Fruit fly (Drosophila melanogaster) whole organism, embryonic: ENCODE data around the gene tai.
A peak's percentile ranks its signal among the peaks of the same experiment; 100 is the strongest.

Experiments used
- ATbp ChIP-seq: fragments of 200-800 bp; sonication (Bioruptor generic); optimal IDR thresholded peaks from 2 replicates; lab custom pipeline; 2017; ENCODE audit warnings: missing biosample characterization, mild to moderate bottlenecking, missing genetic modification characterization, missing genetic modification reagents
- Adf1 ChIP-seq: fragments of 200-800 bp; sonication (Bioruptor generic); IDR thresholded peaks from 2 replicates; pipeline ENCODE4 v1.3.6; 2022; ENCODE audit warnings: missing biosample characterization, missing genetic modification characterization
- Aef1 ChIP-seq: fragments of 200-800 bp; sonication (Bioruptor generic); IDR thresholded peaks from 3 replicates; pipeline ENCODE4 v1.3.6; 2022; ENCODE audit warnings: missing biosample characterization, missing genetic modification characterization
- Bdp1 ChIP-seq: fragments of 200-800 bp; sonication (Bioruptor generic); optimal IDR thresholded peaks from 3 replicates; lab custom pipeline; 2016; ENCODE audit warnings: missing biosample characterization, missing genetic modification characterization
- CG11696 ChIP-seq: fragments of 200-800 bp; sonication (Bioruptor generic); IDR thresholded peaks from 2 replicates; pipeline ENCODE4 v1.3.6; 2022; ENCODE audit warnings: missing biosample characterization, missing genetic modification characterization
- CG13775 ChIP-seq: fragments of 200-800 bp; sonication (Bioruptor generic); optimal IDR thresholded peaks from 3 replicates; lab custom pipeline; 2017; ENCODE audit warnings: missing biosample characterization, mild to moderate bottlenecking, missing genetic modification characterization
- CG14667 ChIP-seq: fragments of 200-800 bp; sonication (Bioruptor generic); IDR thresholded peaks from 2 replicates; pipeline ENCODE4 v1.3.6; 2022; ENCODE audit warnings: missing biosample characterization, missing genetic modification characterization
- CG15514 ChIP-seq: fragments of 200-800 bp; sonication (Bioruptor generic); optimal IDR thresholded peaks from 3 replicates; lab custom pipeline; 2017; ENCODE audit warnings: missing biosample characterization, missing genetic modification characterization, mild to moderate bottlenecking, moderate library complexity, missing genetic modification reagents
- CG17802 ChIP-seq: fragments of 200-800 bp; sonication (Bioruptor generic); optimal IDR thresholded peaks from 2 replicates; lab custom pipeline; 2018; ENCODE audit warnings: missing biosample characterization, mild to moderate bottlenecking, missing genetic modification characterization, moderate library complexity
- CG1832 ChIP-seq: fragments of 200-800 bp; sonication (Bioruptor generic); optimal IDR thresholded peaks from 2 replicates; lab custom pipeline; 2017; ENCODE audit warnings: missing biosample characterization, mild to moderate bottlenecking, missing genetic modification characterization, inconsistent platforms
- CG18764 ChIP-seq: fragments of 200-800 bp; sonication (Bioruptor generic); optimal IDR thresholded peaks from 3 replicates; lab custom pipeline; 2016; ENCODE audit warnings: missing biosample characterization, missing genetic modification characterization
- CG31441 ChIP-seq: fragments of 200-800 bp; sonication (Bioruptor generic); IDR thresholded peaks from 2 replicates; pipeline ENCODE4 v1.3.6; 2022; ENCODE audit warnings: missing biosample characterization, missing genetic modification characterization
- CG34376 ChIP-seq: fragments of 200-800 bp; sonication (Bioruptor generic); optimal IDR thresholded peaks from 2 replicates; lab custom pipeline; 2018; ENCODE audit warnings: missing biosample characterization, mild to moderate bottlenecking, missing genetic modification characterization
- CG4328 ChIP-seq: fragments of 200-800 bp; sonication (Bioruptor generic); optimal IDR thresholded peaks from 3 replicates; lab custom pipeline; 2017; ENCODE audit warnings: missing biosample characterization, missing genetic modification reagents, missing genetic modification characterization
- CG4404 ChIP-seq: fragments of 200-800 bp; sonication (Bioruptor generic); IDR thresholded peaks from 2 replicates; pipeline ENCODE4 v1.3.6; 2022; ENCODE audit warnings: missing biosample characterization, missing genetic modification characterization
- CG4854 ChIP-seq: fragments of 200-800 bp; sonication (Bioruptor generic); optimal IDR thresholded peaks from 2 replicates; lab custom pipeline; 2016; ENCODE audit warnings: missing biosample characterization, missing genetic modification characterization, inconsistent platforms
- CG6813 ChIP-seq: fragments of 200-800 bp; sonication (Bioruptor generic); optimal IDR thresholded peaks from 2 replicates; lab custom pipeline; 2017; ENCODE audit warnings: missing biosample characterization, missing genetic modification characterization, mild to moderate bottlenecking, moderate library complexity, missing genetic modification reagents
- CG8924 ChIP-seq: fragments of 200-800 bp; optimal IDR thresholded peaks from 3 replicates; lab custom pipeline; 2019; ENCODE audit warnings: missing biosample characterization, mild to moderate bottlenecking, missing genetic modification characterization, moderate library complexity
- CG9797 ChIP-seq: fragments of 200-800 bp; sonication (Bioruptor generic); optimal IDR thresholded peaks from 3 replicates; lab custom pipeline; 2018; ENCODE audit warnings: missing biosample characterization, mild to moderate bottlenecking, missing genetic modification characterization
- CTCF ChIP-seq: fragments of 200-800 bp; sonication (Bioruptor generic); optimal IDR thresholded peaks from 2 replicates; lab custom pipeline; 2017; ENCODE audit warnings: missing biosample characterization, mild to moderate bottlenecking, missing genetic modification characterization, moderate library complexity
- Deaf1 ChIP-seq: fragments of 200-800 bp; optimal IDR thresholded peaks from 3 replicates; lab custom pipeline; 2019; ENCODE audit warnings: missing biosample characterization, mild to moderate bottlenecking, missing genetic modification characterization, moderate library complexity
- Drgx ChIP-seq: fragments of 200-800 bp; sonication (Bioruptor generic); IDR thresholded peaks from 2 replicates; pipeline ENCODE4 v1.3.6; 2022; ENCODE audit warnings: missing biosample characterization, missing genetic modification characterization
- ERR ChIP-seq: fragments of 200-800 bp; sonication (Bioruptor generic); optimal IDR thresholded peaks from 2 replicates; lab custom pipeline; 2016; ENCODE audit warnings: missing biosample characterization, missing genetic modification characterization
- Fer3 ChIP-seq: fragments of 200-800 bp; sonication (Bioruptor generic); optimal IDR thresholded peaks from 2 replicates; lab custom pipeline; 2018; ENCODE audit warnings: missing biosample characterization, mild to moderate bottlenecking, missing genetic modification characterization, moderate library complexity
- Max ChIP-seq: fragments of 200-800 bp; sonication (Bioruptor generic); optimal IDR thresholded peaks from 2 replicates; lab custom pipeline; 2016; ENCODE audit warnings: missing biosample characterization, mild to moderate bottlenecking, missing genetic modification characterization
- Med ChIP-seq: fragments of 200-800 bp; sonication (Bioruptor generic); peaks from one replicate; lab custom pipeline; 2016; ENCODE audit warnings: missing biosample characterization, missing genetic modification characterization, mild to moderate bottlenecking, inconsistent platforms, moderate library complexity
- Ptx1 ChIP-seq: fragments of 200-800 bp; sonication (Bioruptor generic); IDR thresholded peaks from 2 replicates; pipeline ENCODE4 v1.3.6; 2022; ENCODE audit warnings: missing biosample characterization, missing genetic modification characterization
- Rfx ChIP-seq: fragments of 200-800 bp; sonication (Bioruptor generic); IDR thresholded peaks from 2 replicates; pipeline ENCODE4 v1.3.6; 2022; ENCODE audit warnings: missing biosample characterization, missing genetic modification characterization
- Sry-β ChIP-seq: fragments of 200-800 bp; sonication (Bioruptor generic); optimal IDR thresholded peaks from 2 replicates; lab custom pipeline; 2018; ENCODE audit warnings: missing biosample characterization, mild to moderate bottlenecking, missing genetic modification characterization, moderate library complexity
- Sry-δ ChIP-seq: fragments of 200-800 bp; sonication (Bioruptor generic); optimal IDR thresholded peaks from 2 replicates; lab custom pipeline; 2016; ENCODE audit warnings: missing biosample characterization, missing genetic modification characterization
- Trl ChIP-seq, 3 experiments: fragments of >200 bp in 2 of 3; fragments of 200-800 bp in 1 of 3; sonication (Bioruptor generic) in 1 of 3; optimal IDR thresholded peaks; 2 replicates in 1 of 3; 3 replicates in 2 of 3; lab custom pipeline; 2016 to 2017; ENCODE audit warnings: missing biosample characterization in 1 of 3, missing genetic modification characterization in 1 of 3
- Xrp1 ChIP-seq: fragments of 200-800 bp; sonication (Bioruptor generic); IDR thresholded peaks from 2 replicates; pipeline ENCODE4 v1.3.6; 2022; ENCODE audit warnings: missing biosample characterization, missing genetic modification characterization
- ase ChIP-seq: fragments of 200-800 bp; sonication (Bioruptor generic); IDR thresholded peaks from 3 replicates; pipeline ENCODE4 v1.3.6; 2022; ENCODE audit warnings: missing biosample characterization, missing genetic modification characterization
- bbx ChIP-seq: fragments of 200-800 bp; sonication (Bioruptor generic); IDR thresholded peaks from 2 replicates; pipeline ENCODE4 v1.3.6; 2022; ENCODE audit warnings: missing biosample characterization, missing genetic modification characterization; ENCODE audit not compliant: partially characterized antibody
- chm ChIP-seq: fragments of 200-800 bp; sonication (Bioruptor generic); IDR thresholded peaks from 2 replicates; pipeline ENCODE4 v1.3.6; 2022; ENCODE audit warnings: missing biosample characterization, missing genetic modification characterization
- ci ChIP-seq: fragments of 200-800 bp; sonication (Bioruptor generic); IDR thresholded peaks from 3 replicates; pipeline ENCODE4 v1.3.6; 2022; ENCODE audit warnings: missing biosample characterization, missing genetic modification characterization
- dan ChIP-seq: fragments of 200-800 bp; sonication (Bioruptor generic); IDR thresholded peaks from 2 replicates; pipeline ENCODE4 v1.3.6; 2022; ENCODE audit warnings: missing biosample characterization, missing genetic modification characterization
- fd96Cb ChIP-seq: fragments of 200-800 bp; sonication (Bioruptor generic); optimal IDR thresholded peaks from 2 replicates; lab custom pipeline; 2018; ENCODE audit warnings: missing biosample characterization, mild to moderate bottlenecking, missing genetic modification characterization, moderate library complexity
- fu2 ChIP-seq: fragments of 200-800 bp; sonication (Bioruptor generic); optimal IDR thresholded peaks from 2 replicates; lab custom pipeline; 2016; ENCODE audit warnings: missing biosample characterization, missing genetic modification characterization
- gcm ChIP-seq: fragments of 200-800 bp; sonication (Bioruptor generic); optimal IDR thresholded peaks from 2 replicates; lab custom pipeline; 2019; ENCODE audit warnings: missing biosample characterization, mild to moderate bottlenecking, missing genetic modification characterization, moderate library complexity
- gsb ChIP-seq: fragments of 200-800 bp; sonication (Bioruptor generic); IDR thresholded peaks from 2 replicates; pipeline ENCODE4 v1.3.6; 2022; ENCODE audit warnings: missing biosample characterization, missing genetic modification characterization
- gsb-n ChIP-seq: fragments of 200-800 bp; sonication (Bioruptor generic); optimal IDR thresholded peaks from 3 replicates; lab custom pipeline; 2018; ENCODE audit warnings: missing biosample characterization, mild to moderate bottlenecking, missing genetic modification characterization
- kah ChIP-seq: fragments of 200-800 bp; sonication (Bioruptor generic); optimal IDR thresholded peaks from 2 replicates; lab custom pipeline; 2018; ENCODE audit warnings: missing biosample characterization, mild to moderate bottlenecking, missing genetic modification characterization
- onecut ChIP-seq: fragments of 200-800 bp; sonication (Bioruptor generic); IDR thresholded peaks from 2 replicates; pipeline ENCODE4 v1.3.6; 2022; ENCODE audit warnings: missing biosample characterization, missing genetic modification characterization
- salm ChIP-seq: fragments of 200-800 bp; sonication (Bioruptor generic); optimal IDR thresholded peaks from 2 replicates; lab custom pipeline; 2018; ENCODE audit warnings: missing biosample characterization, mild to moderate bottlenecking, missing genetic modification characterization
- sd ChIP-seq: fragments of 200-800 bp; sonication (Bioruptor generic); optimal IDR thresholded peaks from 3 replicates; lab custom pipeline; 2018; ENCODE audit warnings: missing biosample characterization, mild to moderate bottlenecking, missing genetic modification characterization, moderate library complexity
- sens ChIP-seq: fragments of 200-800 bp; sonication (Bioruptor generic); peaks from one replicate; lab custom pipeline; 2016; ENCODE audit warnings: missing biosample characterization, missing genetic modification characterization
- sqz ChIP-seq: fragments of 200-800 bp; sonication (Bioruptor generic); optimal IDR thresholded peaks from 3 replicates; lab custom pipeline; 2018; ENCODE audit warnings: missing biosample characterization, mild to moderate bottlenecking, missing genetic modification characterization
- ssp ChIP-seq: fragments of 200-800 bp; sonication (Bioruptor generic); IDR thresholded peaks from 2 replicates; pipeline ENCODE4 v1.3.6; 2022; ENCODE audit warnings: missing biosample characterization, missing genetic modification characterization
- zf30C ChIP-seq: fragments of 200-800 bp; sonication (Bioruptor generic); optimal IDR thresholded peaks from 3 replicates; lab custom pipeline; 2018; ENCODE audit warnings: missing biosample characterization, mild to moderate bottlenecking, missing genetic modification characterization
- zfh1 ChIP-seq: fragments of 200-800 bp; sonication (Bioruptor generic); IDR thresholded peaks from 3 replicates; pipeline ENCODE4 v1.3.6; 2022; ENCODE audit warnings: missing biosample characterization, missing genetic modification characterization

The tai gene

DNA sequence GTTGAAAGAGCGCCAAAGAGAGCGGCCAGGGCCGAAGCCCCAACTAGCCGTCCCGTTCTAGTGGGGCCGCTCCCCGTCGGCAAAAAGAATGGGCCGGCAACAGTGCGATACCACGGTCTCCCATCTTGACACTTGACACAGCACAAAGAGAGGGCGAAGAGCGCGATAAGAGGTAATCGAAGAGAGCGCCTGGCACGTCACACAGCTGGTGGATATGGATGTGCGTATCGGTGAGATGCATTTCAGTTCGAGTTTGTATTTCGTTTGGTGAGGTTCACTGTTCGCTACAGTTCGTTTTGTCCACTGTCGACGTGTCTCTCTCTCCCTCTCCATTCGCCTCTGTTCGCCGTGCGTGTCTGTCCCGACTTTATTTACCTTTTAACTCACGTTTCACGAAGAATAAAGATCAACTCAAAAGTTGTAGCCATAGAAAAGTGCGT, 9.6 kb downstream of the tai start (continued):
- TF ChIP-seq CG1832 (GFP tag; lab: Kevin White, UChicago), result peak; percentile 97
- no peak for TF ChIP-seq Bdp1 (GFP tag; lab: Kevin White, UChicago)
- peak; percentile 40 for TF ChIP-seq CG15514 (GFP tag; lab: Kevin White, UChicago)
- TF ChIP-seq ATbp (GFP tag; lab: Kevin White, UChicago), result peak; percentile 66
- TF ChIP-seq CG4328 (GFP tag; lab: Kevin White, UChicago), result no peak
- peak; percentile 70 for TF ChIP-seq CG34376 (GFP tag; lab: Kevin White, UChicago)
- no peak for TF ChIP-seq ase (GFP tag; lab: Robert Waterston, UW)
- peak; percentile 42 for TF ChIP-seq zf30C (GFP tag; lab: Kevin White, UChicago)
- TF ChIP-seq zfh1 (GFP tag; lab: Robert Waterston, UW), result peak; percentile 53; the same call in 1 of the 3 replicates
- no peak for TF ChIP-seq Sry-β
- TF ChIP-seq CG4854 (GFP tag; lab: Kevin White, UChicago), result no peak
- peak; percentile 76 for TF ChIP-seq kah (GFP tag; lab: Kevin White, UChicago)
- TF ChIP-seq CG9797, result no peak
- TF ChIP-seq sqz (GFP tag; lab: Kevin White, UChicago), result peak; percentile 15

DNA sequence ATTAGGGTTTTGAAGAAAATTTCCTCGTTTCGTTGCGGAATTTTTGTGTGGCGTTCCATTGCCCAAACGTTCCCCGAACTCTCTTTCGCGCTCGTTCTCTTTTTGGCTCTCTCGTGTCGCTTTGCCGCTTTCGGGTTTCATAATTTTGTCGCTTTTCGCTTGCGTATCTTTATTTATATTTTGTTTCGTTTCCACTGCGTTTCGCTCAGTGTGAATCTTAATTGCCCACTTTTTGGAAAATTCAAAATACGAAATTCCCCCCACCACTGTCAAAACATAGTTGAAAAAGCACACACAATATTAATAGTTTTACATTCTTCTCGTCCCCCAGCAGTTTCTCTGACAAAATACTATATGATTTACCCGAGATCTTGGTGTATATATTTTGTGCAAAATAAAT, 10.2 kb downstream of the tai start:
- TF ChIP-seq Xrp1 (GFP tag; lab: Robert Waterston, UW) (peak; percentile 19; the same call in 1 of the 2 replicates), CG4404 (GFP tag; lab: Robert Waterston, UW) (no peak), Med (GFP tag; lab: Kevin White, UChicago) (peak; percentile 73), CG14667 (GFP tag; lab: Robert Waterston, UW) (no peak), CG8924 (tag; lab: Kevin White, UChicago) (no peak), CG18764 (GFP tag; lab: Kevin White, UChicago) (no peak), ssp (GFP tag; lab: Robert Waterston, UW) (no peak), gsb-n (no peak), salm (tag; lab: Kevin White, UChicago) (no peak), gcm (GFP tag; lab: Kevin White, UChicago) (no peak), Max (GFP tag; lab: Kevin White, UChicago) (no peak), Adf1 (peak; percentile 14; the same call in 1 of the 2 replicates), sens (GFP tag; lab: Kevin White, UChicago) (peak; percentile 76), onecut (peak; percentile 66), Fer3 (tag; lab: Kevin White, UChicago) (no peak), CG13775 (GFP tag; lab: Kevin White, UChicago) (no peak), fu2 (GFP tag; lab: Kevin White, UChicago) (no peak), Aef1 (GFP tag; lab: Robert Waterston, UW) (no peak), Trl (optimal IDR thresholded peaks at IDR 0.05; lab: Kevin White, UChicago) (peak; percentile 75 to 81), Trl (GFP tag; optimal IDR thresholded peaks at IDR 0.05; lab: Kevin White, UChicago) (no peak), CG17802 (tag; lab: Kevin White, UChicago) (no peak), Rfx (GFP tag; lab: Robert Waterston, UW) (peak; percentile 51; the same call in 1 of the 2 replicates), Deaf1 (tag; lab: Kevin White, UChicago) (peak; percentile 17), CG31441 (no peak), chm (peak; percentile 89; the same call in 1 of the 2 replicates), Sry-δ (GFP tag; lab: Kevin White, UChicago) (no peak), bbx (GFP tag; lab: Robert Waterston, UW) (no peak), dan (no peak), Ptx1 (GFP tag; lab: Robert Waterston, UW) (no peak), gsb (no peak), ERR (GFP tag; lab: Kevin White, UChicago) (no peak), CG6813 (GFP tag; lab: Kevin White, UChicago) (peak; percentile 21), CTCF (no peak), CG11696 (GFP tag; lab: Robert Waterston, UW) (no peak), fd96Cb (tag; lab: Kevin White, UChicago) (no peak), sd (tag; lab: Kevin White, UChicago) (peak; percentile 57), ci (GFP tag; lab: Robert Waterston, UW) (peak; percentile 81), Drgx (0 out of 2 replicates have a peak, but pooled peaks have one; percentile 39)
